Fruit fly (Drosophila melanogaster): ENCODE results near the gene CG15317.

dm6 chrX:9576147-9576503 is 19.8 kb upstream of the CG15317 start, which contains the start of gene CG42395:
- TF ChIP-seq Abd-B (GFP tag; optimal IDR thresholded peaks at IDR 0.05) (no peak), CG14860 (GFP tag; IDR thresholded peaks at IDR 0.05; ENCODE audit: partially characterized antibody) (no peak), HHEX (GFP tag; optimal IDR thresholded peaks at IDR 0.05) (no peak), CG15073 (GFP tag; optimal IDR thresholded peaks at IDR 0.05) (no peak), TFAM (GFP tag; optimal IDR thresholded peaks at IDR 0.05) (no peak), salm (tag; optimal IDR thresholded peaks at IDR 0.05) (no peak), CG6813 (GFP tag; optimal IDR thresholded peaks at IDR 0.05) (no peak), CG7372 (GFP tag; IDR thresholded peaks at IDR 0.05) (no peak), CG31365 (tag; optimal IDR thresholded peaks at IDR 0.05) (no peak), Lim3 (GFP tag; IDR thresholded peaks at IDR 0.05) (no peak), crp (GFP tag; optimal IDR thresholded peaks at IDR 0.05) (no peak), ems (GFP tag; optimal IDR thresholded peaks at IDR 0.05) (no peak), CG10565 (GFP tag; optimal IDR thresholded peaks at IDR 0.05) (no peak)

Measured in whole organism, embryonic.